Worm (Caenorhabditis elegans) whole organism, L3 larva: Measurements from ENCODE around the gene R13H9.6.

Experiments used
- ceh-28 ChIP-seq: fragments of 150-350 bp; optimal IDR thresholded peaks from 2 replicates; lab custom pipeline; 2014; ENCODE audit warnings: missing biosample characterization, missing genetic modification reagents, missing genetic modification characterization
- ceh-82 ChIP-seq: fragments of 150-350 bp; optimal IDR thresholded peaks from 2 replicates; lab custom pipeline; 2014; ENCODE audit warnings: missing biosample characterization, missing genetic modification characterization
- elt-1 ChIP-seq: fragments of 150-350 bp; optimal IDR thresholded peaks from 2 replicates; lab custom pipeline; 2014; ENCODE audit warnings: missing biosample characterization, missing genetic modification characterization
- mdl-1 ChIP-seq: fragments of 150-350 bp; optimal IDR thresholded peaks from 2 replicates; lab custom pipeline; 2014; ENCODE audit warnings: missing biosample characterization, missing genetic modification characterization
- nhr-67 ChIP-seq: fragments of 150-350 bp; optimal IDR thresholded peaks from 2 replicates; lab custom pipeline; 2014; ENCODE audit warnings: missing biosample characterization, missing genetic modification characterization
- nhr-77 ChIP-seq: fragments of 150-350 bp; optimal IDR thresholded peaks from 2 replicates; lab custom pipeline; 2014; ENCODE audit warnings: missing biosample characterization, missing genetic modification characterization
- unc-62 ChIP-seq: fragments of 150-350 bp; sonication (generic microtip); optimal IDR thresholded peaks from 4 replicates; lab custom pipeline; 2014; ENCODE audit warnings: missing biosample characterization, missing genetic modification reagents, missing genetic modification characterization
- ztf-11 ChIP-seq: fragments of 150-350 bp; optimal IDR thresholded peaks from 2 replicates; lab custom pipeline; 2014; ENCODE audit warnings: missing biosample characterization, missing genetic modification characterization

- TF ChIP-seq ceh-82 (tag; lab: Kevin White, UChicago) (no peak), elt-1 (tag; lab: Kevin White, UChicago) (no peak), nhr-77 (tag; lab: Kevin White, UChicago) (no peak), nhr-67 (tag; lab: Kevin White, UChicago) (no peak), ztf-11 (tag; lab: Kevin White, UChicago) (no peak), mdl-1 (tag; lab: Kevin White, UChicago) (no peak), unc-62 (no peak), ceh-28 (no peak)
These were observed 7.5 kb downstream of the R13H9.6 start, which contains the start of gene C09B9.7 for ce11 chrIV:5060984-5061383.
